Worm (Caenorhabditis elegans) whole organism, mixed stage, embryonic: Measurements from ENCODE around the gene C45G9.15.

ENCODE experiments used
- elt-1 ChIP-seq: sonication (generic microtip); optimal IDR thresholded peaks from 2 replicates; lab custom pipeline; 2017; ENCODE audit warnings: missing genetic modification characterization, mild to moderate bottlenecking, missing compliant biosample characterization, antibody characterized with exemption, moderate library complexity, borderline replicate concordance; ENCODE audit not compliant: insufficient read depth
- elt-3 ChIP-seq: fragments of 150-350 bp; optimal IDR thresholded peaks from 2 replicates; lab custom pipeline; 2014; ENCODE audit warnings: missing biosample characterization, missing genetic modification characterization
- lin-13 ChIP-seq: fragments of 150-350 bp; optimal IDR thresholded peaks from 2 replicates; lab custom pipeline; 2014; ENCODE audit warnings: missing biosample characterization, missing genetic modification characterization
- lsy-2 ChIP-seq: fragments of 150-350 bp; optimal IDR thresholded peaks from 2 replicates; lab custom pipeline; 2014; ENCODE audit warnings: missing biosample characterization, missing genetic modification characterization
- nhr-28 ChIP-seq: fragments of 150-350 bp; optimal IDR thresholded peaks from 2 replicates; lab custom pipeline; 2014; ENCODE audit warnings: missing biosample characterization, missing genetic modification characterization
- pha-4 ChIP-seq: fragments of 150-350 bp; optimal IDR thresholded peaks from 2 replicates; lab custom pipeline; 2018; ENCODE audit warnings: missing biosample characterization, missing genetic modification reagents, missing genetic modification characterization
- snpc-4 ChIP-seq: fragments of 150-350 bp; optimal IDR thresholded peaks from 2 replicates; lab custom pipeline; 2014; ENCODE audit warnings: missing biosample characterization, missing genetic modification characterization

- TF ChIP-seq lin-13 (tag; lab: Kevin White, UChicago) (no peak), pha-4 (no peak), elt-3 (tag; lab: Kevin White, UChicago) (no peak), elt-1 (tag; lab: Kevin White, UChicago) (no peak), lsy-2 (tag; lab: Kevin White, UChicago) (no peak), snpc-4 (tag; lab: Kevin White, UChicago) (no peak), nhr-28 (tag; lab: Kevin White, UChicago) (no peak)
Measured at ce11 chrIII:5098740-5099276, 47.0 kb upstream of the C45G9.15 start.
